Fruit fly (Drosophila melanogaster): Measurements from ENCODE around the gene Cp38.

Cp38 gene

dm6 chrX:8481462-8481861, at the start of gene Cp38:
Cp38 (plus strand) TSS chrX:8481837.
- TF ChIP-seq CG17801 (GFP tag; optimal IDR thresholded peaks at IDR 0.05; ENCODE audit: partially characterized antibody) = no peak

- TF ChIP-seq CG17801 (GFP tag; optimal IDR thresholded peaks at IDR 0.05; ENCODE audit: partially characterized antibody) = no peak
These were observed 47.9 kb upstream of the Cp38 start, which contains the start of gene CG32712 for dm6 chrX:8433709-8434108. CG32712 (minus strand) TSS chrX:8433809.

dm6 chrX:8436656-8437284, 44.9 kb upstream of the Cp38 start, which contains the start of gene CG1440:
CG1440 (plus strand) TSS chrX:8437057.
- peak; percentile 89 for TF ChIP-seq CG17801 (GFP tag; optimal IDR thresholded peaks at IDR 0.05; ENCODE audit: partially characterized antibody)

- TF ChIP-seq CG17801 (GFP tag; optimal IDR thresholded peaks at IDR 0.05; ENCODE audit: partially characterized antibody) = peak; percentile 50
These were observed 44.1 kb upstream of the Cp38 start, which contains the start of gene Miga for dm6 chrX:8437285-8438110. Miga (minus strand) TSS chrX:8437820.

dm6 chrX:8442161-8442560, 39.5 kb upstream of the Cp38 start, which contains the start of gene CG12123:
CG12123 (minus strand) TSS chrX:8442348.
- TF ChIP-seq CG17801 (GFP tag; optimal IDR thresholded peaks at IDR 0.05; ENCODE audit: partially characterized antibody) = no peak

DNA sequence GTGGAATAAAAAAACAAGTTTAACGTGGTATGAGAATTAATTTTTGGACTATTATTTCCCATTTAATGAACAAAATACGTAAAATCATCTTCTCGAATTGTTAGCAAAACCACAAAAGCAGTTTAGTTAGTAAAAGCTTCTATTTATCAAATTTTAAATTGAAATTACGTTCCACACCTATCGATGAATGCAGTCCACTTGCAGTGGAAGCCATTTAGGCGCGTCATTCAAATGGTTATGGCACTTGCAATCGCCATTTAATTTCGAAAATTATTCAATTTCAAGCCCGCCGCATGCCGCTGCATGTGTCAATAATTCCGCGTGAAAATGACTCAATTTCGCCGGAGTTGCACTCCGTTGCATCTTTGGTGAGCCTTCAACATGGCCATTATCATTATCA, 38.7 kb upstream of the Cp38 start:
- TF ChIP-seq CG17801 (GFP tag; optimal IDR thresholded peaks at IDR 0.05; ENCODE audit: partially characterized antibody) = no peak

dm6 chrX:8444279-8444678, 37.4 kb upstream of the Cp38 start:
- no peak for TF ChIP-seq CG17801 (GFP tag; optimal IDR thresholded peaks at IDR 0.05; ENCODE audit: partially characterized antibody)

DNA sequence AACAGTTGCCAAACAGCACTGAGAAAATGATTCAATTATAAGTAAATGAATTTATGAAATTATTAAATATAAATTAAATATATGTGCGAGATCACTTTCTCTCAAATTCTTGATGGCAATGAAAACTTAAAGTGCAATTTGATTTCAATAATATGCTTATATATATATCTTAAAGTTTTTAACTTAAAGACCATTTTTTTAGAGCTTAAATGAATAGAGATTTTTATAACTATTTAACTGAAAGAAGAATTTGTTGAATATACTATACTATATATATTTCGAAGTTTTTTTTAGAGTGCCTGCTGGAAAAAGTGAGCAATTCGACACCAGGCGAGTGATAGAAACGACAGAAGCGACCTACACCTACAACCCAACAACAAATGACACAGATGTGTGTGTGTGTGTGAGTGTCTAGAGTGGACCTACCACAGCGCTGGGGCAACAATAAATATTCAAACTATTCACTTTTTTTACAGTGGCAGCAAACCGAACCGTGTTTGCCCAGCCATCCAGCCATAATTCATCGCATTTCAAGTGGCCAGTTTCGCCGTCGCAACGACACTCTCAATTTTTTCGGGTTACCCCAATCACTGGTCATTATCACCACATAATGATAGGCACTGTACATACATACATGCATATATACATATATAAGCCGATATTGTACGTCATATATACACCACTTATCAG, 36.6 kb upstream of the Cp38 start:
- peak; percentile 9 for TF ChIP-seq CG17801 (GFP tag; optimal IDR thresholded peaks at IDR 0.05; ENCODE audit: partially characterized antibody)

- TF ChIP-seq CG17801 (GFP tag; optimal IDR thresholded peaks at IDR 0.05; ENCODE audit: partially characterized antibody) = no peak
These were observed 34.5 kb upstream of the Cp38 start for dm6 chrX:8447166-8447565.

DNA sequence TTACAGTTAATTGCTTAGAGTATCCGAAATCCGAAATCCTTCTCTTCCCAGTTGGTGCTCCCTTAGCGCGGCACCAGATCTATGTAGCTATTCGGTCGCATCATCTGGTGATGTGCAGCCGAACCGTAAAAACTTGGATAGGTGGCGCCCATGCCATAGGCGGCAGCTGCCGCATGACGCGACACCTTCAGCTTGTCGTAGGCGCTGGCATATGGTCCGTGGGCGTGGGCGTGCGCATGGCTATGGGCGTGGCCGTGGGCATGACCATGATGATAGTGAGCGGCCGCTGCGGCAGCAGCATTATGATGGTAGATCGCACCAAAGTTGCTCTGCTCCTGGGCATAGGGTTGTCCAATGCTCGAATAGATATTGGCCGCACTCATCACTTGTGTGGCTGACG, 33.5 kb upstream of the Cp38 start:
- no peak for TF ChIP-seq CG17801 (GFP tag; optimal IDR thresholded peaks at IDR 0.05; ENCODE audit: partially characterized antibody)

DNA sequence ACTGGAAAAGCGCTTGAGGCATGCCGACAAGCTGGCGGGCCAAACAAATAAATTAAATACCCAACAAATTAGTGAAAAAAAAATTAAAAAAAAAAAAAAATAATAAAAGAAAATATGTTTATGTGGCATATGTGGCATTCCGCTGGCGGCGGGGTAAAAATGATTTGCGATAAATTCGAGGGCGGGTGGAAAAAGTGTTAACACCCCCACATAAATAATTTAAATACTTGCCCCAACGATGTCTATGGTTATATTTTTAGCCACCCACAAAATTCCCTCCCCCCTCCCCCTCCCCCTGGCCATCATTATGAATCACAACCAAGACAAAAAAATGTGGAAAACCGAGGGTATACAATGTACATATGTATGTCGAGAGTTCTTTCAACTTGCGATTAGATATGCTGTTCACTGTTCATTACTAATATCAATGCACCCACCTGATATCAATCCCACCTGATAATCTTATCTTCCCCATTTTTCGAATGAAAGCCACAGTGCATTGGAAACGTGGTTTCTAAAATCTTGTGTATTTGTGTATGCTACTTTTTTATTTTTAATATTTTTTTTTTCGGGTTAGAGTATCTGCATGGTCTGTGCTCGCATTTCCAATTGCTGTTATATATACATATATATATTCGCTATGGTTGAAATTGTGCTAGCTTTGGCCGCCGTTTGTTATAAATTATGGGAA, 31.3 kb upstream of the Cp38 start:
- TF ChIP-seq CG17801 (GFP tag; optimal IDR thresholded peaks at IDR 0.05; ENCODE audit: partially characterized antibody) = no peak

DNA sequence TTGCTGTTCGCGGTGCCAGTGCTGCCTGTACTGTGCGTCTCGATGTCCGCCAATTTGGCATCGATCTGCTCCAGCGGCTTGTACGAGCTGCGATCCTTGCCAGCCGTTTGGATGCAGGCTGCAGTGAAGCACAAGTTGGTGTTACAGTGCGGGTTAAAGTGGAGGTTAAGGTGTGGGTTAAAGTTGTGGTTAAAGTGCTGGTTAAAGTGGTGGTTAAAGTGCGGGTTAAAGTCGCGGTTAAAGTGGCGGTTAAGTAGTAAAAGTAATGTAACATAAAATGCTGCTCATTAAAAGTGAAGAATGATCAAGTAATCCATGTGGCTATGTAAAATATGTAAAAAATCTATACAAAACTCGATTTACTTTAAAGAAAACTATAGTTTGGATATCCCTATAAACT, 29.5 kb upstream of the Cp38 start:
- no peak for TF ChIP-seq CG17801 (GFP tag; optimal IDR thresholded peaks at IDR 0.05; ENCODE audit: partially characterized antibody)

dm6 chrX:8455019-8455555, 26.6 kb upstream of the Cp38 start, which contains the start of gene org-1:
org-1 (minus strand) TSS chrX:8455069.
- peak; percentile 89 for TF ChIP-seq CG17801 (GFP tag; optimal IDR thresholded peaks at IDR 0.05; ENCODE audit: partially characterized antibody)

DNA sequence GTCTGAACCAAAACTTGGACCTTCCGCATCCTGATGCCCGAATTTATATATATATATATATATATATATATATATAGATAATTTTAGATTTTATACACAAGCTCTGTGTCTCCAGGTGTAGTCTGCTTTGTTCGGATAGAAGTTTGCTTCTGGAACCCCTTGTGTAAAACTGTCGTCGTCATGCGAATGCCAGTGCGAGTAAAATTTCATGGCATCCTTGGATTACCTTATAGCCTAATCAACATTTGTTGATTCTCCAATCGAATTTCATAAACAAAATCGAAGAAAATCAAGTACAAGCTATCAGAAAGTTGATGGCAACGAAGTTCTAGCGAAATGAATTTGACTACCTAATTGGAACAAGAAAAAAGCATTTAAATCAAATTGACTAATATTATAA, 24.1 kb upstream of the Cp38 start, which contains the start of gene CG32713:
Gene CG32713, minus strand, starts transcription at position 101 of the 400 bp plus-strand sequence.
- no peak for TF ChIP-seq CG17801 (GFP tag; optimal IDR thresholded peaks at IDR 0.05; ENCODE audit: partially characterized antibody)

All from ovary, adult (tissue).